Fruit fly (Drosophila melanogaster): ENCODE data around the gene CG5167.

DNA sequence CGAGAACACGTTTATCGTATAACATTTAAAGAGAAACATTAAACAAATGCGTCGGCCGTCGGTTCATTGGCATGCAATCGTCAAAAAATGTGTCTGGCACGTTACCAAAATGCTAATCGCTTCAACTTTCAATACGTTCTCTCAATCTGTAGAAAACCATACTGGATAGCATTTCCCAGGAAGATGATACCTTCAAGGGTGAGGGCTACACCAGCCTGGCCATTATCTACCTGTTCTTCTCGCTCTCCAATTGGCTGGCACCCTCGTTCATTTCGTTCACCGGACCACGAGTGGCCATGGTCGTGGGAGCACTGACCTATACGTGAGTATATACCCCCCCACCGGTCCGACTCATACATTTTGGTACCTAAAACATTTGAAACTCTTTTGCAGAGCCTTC, 48.2 kb downstream of the CG5167 start:
- TF ChIP-seq stwl (tag; optimal IDR thresholded peaks at IDR 0.05) (no peak), chinmo (GFP tag; IDR thresholded peaks at IDR 0.05; ENCODE audit: partially characterized antibody) (0 out of 4 replicates have a peak, but pooled peaks have one; percentile 65), CG10267 (tag; optimal IDR thresholded peaks at IDR 0.05) (no peak), Bdp1 (GFP tag; optimal IDR thresholded peaks at IDR 0.05) (no peak), chm (GFP tag; IDR thresholded peaks at IDR 0.05) (no peak), ac (GFP tag; optimal IDR thresholded peaks at IDR 0.05) (no peak), CG32772 (GFP tag; IDR thresholded peaks at IDR 0.05) (no peak)

Data from whole organism, embryonic.